Worm (Caenorhabditis elegans) whole organism, early embryonic: ENCODE data around the gene cyp-33C8.

ENCODE experiments used
- F13C5.2 ChIP-seq: sonication (generic microtip); optimal IDR thresholded peaks from 2 replicates; lab custom pipeline; 2017; ENCODE audit warnings: mild to moderate bottlenecking, missing genetic modification characterization, inconsistent platforms, missing compliant biosample characterization
- ama-1 ChIP-seq: fragments of 150-350 bp; optimal IDR thresholded peaks from 2 replicates; lab custom pipeline; 2014
- ceh-36 ChIP-seq: sonication (generic microtip); optimal IDR thresholded peaks from 2 replicates; lab custom pipeline; 2016; ENCODE audit warnings: missing genetic modification characterization, inconsistent platforms, missing compliant biosample characterization
- hmg-4 ChIP-seq: fragments of 200-800 bp; sonication (Bioruptor generic); optimal IDR thresholded peaks from 2 replicates; lab custom pipeline; 2018; ENCODE audit warnings: mild to moderate bottlenecking, missing genetic modification characterization, missing compliant biosample characterization
- sea-1 ChIP-seq: fragments of 200-800 bp; sonication (Bioruptor generic); conservative IDR thresholded peaks from 2 replicates; pipeline ENCODE4 v1.3.6; 2022; ENCODE audit warnings: missing genetic modification characterization, missing compliant biosample characterization
- tbx-11 ChIP-seq: fragments of 200-800 bp; sonication (Bioruptor generic); IDR thresholded peaks from 2 replicates; pipeline ENCODE4 v1.3.6; 2022; ENCODE audit warnings: missing genetic modification characterization, missing compliant biosample characterization
- tra-4 ChIP-seq: sonication (generic microtip); optimal IDR thresholded peaks from 2 replicates; lab custom pipeline; 2017; ENCODE audit warnings: missing genetic modification characterization, missing compliant biosample characterization

ce11 chrV:3789770-3790169 lies 13.6 kb downstream of the cyp-33C8 start, which contains the start of gene R08F11.7:
- no peak for TF ChIP-seq ceh-36
- TF ChIP-seq tra-4: no peak
- TF ChIP-seq F13C5.2 (tag; lab: Kevin White, UChicago): no peak
- no peak for TF ChIP-seq ama-1 (lab: Kevin White, UChicago)
- no peak for TF ChIP-seq sea-1 (GFP tag; lab: Robert Waterston, UW)
- no peak for TF ChIP-seq tbx-11 (GFP tag; lab: Robert Waterston, UW)
- no peak for TF ChIP-seq hmg-4 (GFP tag; lab: Kevin White, UChicago)
